Fruit fly (Drosophila melanogaster): ENCODE data around the gene form3.

- TF ChIP-seq CG8478 (optimal IDR thresholded peaks at IDR 0.05): no peak
- TF ChIP-seq CTCF (optimal IDR thresholded peaks at IDR 0.05): no peak
Measured at dm6 chr3L:7133699-7134655, 39.4 kb downstream of the form3 start, which contains the start of gene melt.

Data from S2 (cell line).